Fruit fly (Drosophila melanogaster) S2 (cell line): Measurements from ENCODE around the gene CG46459.

Experiments
- CG8478 ChIP-seq: fragments of >200 bp; optimal IDR thresholded peaks from 2 replicates; lab custom pipeline; 2018
- CTCF ChIP-seq, 2 experiments: fragments of >200 bp; optimal IDR thresholded peaks; 2 replicates each; lab custom pipeline; 2018

DNA sequence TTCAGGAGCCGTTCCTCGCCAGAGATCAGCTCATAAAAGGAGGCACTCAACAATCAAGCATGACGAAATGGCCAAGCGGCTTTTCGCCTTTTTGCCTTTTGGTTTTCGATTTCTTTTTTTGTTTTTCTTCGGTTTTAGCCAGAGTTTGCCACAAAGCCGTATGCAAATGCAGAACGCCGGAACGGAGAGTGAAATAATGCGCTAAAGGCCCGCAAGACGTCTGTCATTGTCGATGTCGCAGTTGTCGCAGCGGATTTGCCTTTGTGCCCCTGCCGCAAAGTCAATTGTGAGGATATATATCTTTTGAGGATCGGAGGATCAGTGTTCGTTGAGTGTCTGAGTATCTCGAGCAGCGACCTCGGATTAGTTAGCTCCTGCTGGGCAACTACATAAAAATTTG lies 28.5 kb upstream of the CG46459 start:
- TF ChIP-seq CG8478 (lab: Kevin White, UChicago) (no peak), CTCF (optimal IDR thresholded peaks at IDR 0.05; lab: Kevin White, UChicago) (no peak)
